Worm (Caenorhabditis elegans) whole organism, early embryonic: ENCODE data around the gene srh-178.

Experiments
- B0310.2 ChIP-seq: sonication (generic microtip); optimal IDR thresholded peaks from 2 replicates; lab custom pipeline; 2016; ENCODE audit warnings: mild to moderate bottlenecking, missing genetic modification characterization, missing compliant biosample characterization
- F13C5.2 ChIP-seq: sonication (generic microtip); optimal IDR thresholded peaks from 2 replicates; lab custom pipeline; 2017; ENCODE audit warnings: mild to moderate bottlenecking, missing genetic modification characterization, inconsistent platforms, missing compliant biosample characterization
- aly-1 ChIP-seq: sonication (generic microtip); optimal IDR thresholded peaks from 2 replicates; lab custom pipeline; 2016; ENCODE audit warnings: missing genetic modification characterization, missing compliant biosample characterization
- ama-1 ChIP-seq: fragments of 150-350 bp; optimal IDR thresholded peaks from 2 replicates; lab custom pipeline; 2014
- ceh-13 ChIP-seq: fragments of 200-800 bp; sonication (Bioruptor generic); optimal IDR thresholded peaks from 2 replicates; lab custom pipeline; 2018; ENCODE audit warnings: mild to moderate bottlenecking, missing genetic modification characterization, missing compliant biosample characterization
- ceh-36 ChIP-seq: sonication (generic microtip); optimal IDR thresholded peaks from 2 replicates; lab custom pipeline; 2016; ENCODE audit warnings: missing genetic modification characterization, inconsistent platforms, missing compliant biosample characterization
- ets-7 ChIP-seq: sonication (generic microtip); optimal IDR thresholded peaks from 2 replicates; lab custom pipeline; 2016; ENCODE audit warnings: missing genotype, missing genetic modification characterization, missing compliant biosample characterization
- flt-1 ChIP-seq: fragments of 200-800 bp; sonication (Bioruptor generic); IDR thresholded peaks from 2 replicates; pipeline ENCODE4 v1.3.6; 2022; ENCODE audit warnings: missing genetic modification characterization, missing compliant biosample characterization
- hmbx-1 ChIP-seq: sonication (generic microtip); optimal IDR thresholded peaks from 2 replicates; lab custom pipeline; 2016; ENCODE audit warnings: mild to moderate bottlenecking, missing genetic modification characterization, missing compliant biosample characterization
- hmg-4 ChIP-seq: fragments of 200-800 bp; sonication (Bioruptor generic); optimal IDR thresholded peaks from 2 replicates; lab custom pipeline; 2018; ENCODE audit warnings: mild to moderate bottlenecking, missing genetic modification characterization, missing compliant biosample characterization
- hnd-1 ChIP-seq: sonication (generic microtip); optimal IDR thresholded peaks from 2 replicates; lab custom pipeline; 2016; ENCODE audit warnings: missing genetic modification characterization, missing compliant biosample characterization
- pes-1 ChIP-seq: fragments of 200-800 bp; sonication (Bioruptor generic); IDR thresholded peaks from 2 replicates; pipeline ENCODE4 v1.3.6; 2022; ENCODE audit warnings: missing genetic modification reagents, missing genetic modification characterization, missing compliant biosample characterization
- scrt-1 ChIP-seq: fragments of 200-800 bp; sonication (Bioruptor generic); IDR thresholded peaks from 2 replicates; pipeline ENCODE4 v1.3.6; 2022; ENCODE audit warnings: missing genetic modification characterization, missing compliant biosample characterization
- sea-1 ChIP-seq: fragments of 200-800 bp; sonication (Bioruptor generic); conservative IDR thresholded peaks from 2 replicates; pipeline ENCODE4 v1.3.6; 2022; ENCODE audit warnings: missing genetic modification characterization, missing compliant biosample characterization
- tbx-11 ChIP-seq: fragments of 200-800 bp; sonication (Bioruptor generic); IDR thresholded peaks from 2 replicates; pipeline ENCODE4 v1.3.6; 2022; ENCODE audit warnings: missing genetic modification characterization, missing compliant biosample characterization
- tbx-37 ChIP-seq: fragments of 200-800 bp; sonication (Bioruptor generic); conservative IDR thresholded peaks from 2 replicates; pipeline ENCODE4 v1.3.6; 2022; ENCODE audit warnings: missing genetic modification reagents, missing genetic modification characterization, missing compliant biosample characterization
- tra-4 ChIP-seq: sonication (generic microtip); optimal IDR thresholded peaks from 2 replicates; lab custom pipeline; 2017; ENCODE audit warnings: missing genetic modification characterization, missing compliant biosample characterization

srh-178 gene

ce11 chrV:18480231-18480630, at the start of gene srh-178:
srh-178 (minus strand) TSS chrV:18480331.
- TF ChIP-seq F13C5.2 (no peak), pes-1 (no peak), aly-1 (tag; lab: Kevin White, UChicago) (no peak), tbx-11 (GFP tag; lab: Robert Waterston, UW) (no peak), hmg-4 (GFP tag; lab: Kevin White, UChicago) (no peak), ama-1 (lab: Kevin White, UChicago) (no peak), ceh-36 (no peak), tbx-37 (GFP tag; lab: Robert Waterston, UW) (no peak), ets-7 (tag; lab: Kevin White, UChicago) (no peak), hmbx-1 (tag; lab: Kevin White, UChicago) (no peak), scrt-1 (GFP tag; lab: Robert Waterston, UW) (no peak), flt-1 (GFP tag; lab: Robert Waterston, UW) (no peak)

ce11 chrV:18524460-18524859, 44.3 kb upstream of the srh-178 start, which contains the start of gene hmit-1.2:
hmit-1.2 (plus strand) TSS chrV:18524760.
- no peak for TF ChIP-seq tra-4 (tag; lab: Kevin White, UChicago)
- TF ChIP-seq hmbx-1 (tag; lab: Kevin White, UChicago): no peak
- no peak for TF ChIP-seq ceh-36
- no peak for TF ChIP-seq scrt-1 (GFP tag; lab: Robert Waterston, UW)
- TF ChIP-seq tbx-11 (GFP tag; lab: Robert Waterston, UW): no peak
- no peak for TF ChIP-seq F13C5.2
- TF ChIP-seq ets-7 (tag; lab: Kevin White, UChicago): no peak
- no peak for TF ChIP-seq hmg-4 (GFP tag; lab: Kevin White, UChicago)
- TF ChIP-seq ama-1 (lab: Kevin White, UChicago): no peak

- TF ChIP-seq scrt-1 (GFP tag; lab: Robert Waterston, UW): no peak
- TF ChIP-seq aly-1 (tag; lab: Kevin White, UChicago): no peak
- no peak for TF ChIP-seq tra-4 (tag; lab: Kevin White, UChicago)
- TF ChIP-seq flt-1 (GFP tag; lab: Robert Waterston, UW): no peak
- no peak for TF ChIP-seq hmbx-1 (tag; lab: Kevin White, UChicago)
- no peak for TF ChIP-seq ets-7 (tag; lab: Kevin White, UChicago)
Measured at ce11 chrV:18516496-18516895, 36.4 kb upstream of the srh-178 start, which contains the start of gene hmit-1.1. hmit-1.1 (plus strand) TSS chrV:18516789.

DNA sequence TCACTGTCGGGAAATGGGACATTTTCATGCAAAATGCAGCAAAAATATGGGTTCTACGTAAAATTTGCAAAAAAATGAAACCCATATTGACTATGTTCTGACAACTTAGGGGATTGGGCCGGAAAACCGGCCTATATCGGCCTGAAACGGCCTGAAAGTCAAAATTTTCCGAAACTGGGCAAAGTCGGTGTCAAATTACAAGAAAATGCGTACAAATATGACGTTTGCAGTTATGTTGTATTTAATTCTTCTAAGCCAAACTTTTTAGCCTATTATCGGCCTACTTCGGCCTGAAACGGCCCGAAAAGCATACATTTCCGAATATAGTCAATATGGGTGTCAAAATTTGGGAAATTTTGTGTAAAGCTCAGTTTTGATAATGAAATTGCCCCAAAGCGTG, 31.7 kb upstream of the srh-178 start:
- TF ChIP-seq tbx-11 (GFP tag; lab: Robert Waterston, UW) (no peak), ets-7 (tag; lab: Kevin White, UChicago) (no peak), ceh-36 (no peak), hmg-4 (GFP tag; lab: Kevin White, UChicago) (no peak)

DNA sequence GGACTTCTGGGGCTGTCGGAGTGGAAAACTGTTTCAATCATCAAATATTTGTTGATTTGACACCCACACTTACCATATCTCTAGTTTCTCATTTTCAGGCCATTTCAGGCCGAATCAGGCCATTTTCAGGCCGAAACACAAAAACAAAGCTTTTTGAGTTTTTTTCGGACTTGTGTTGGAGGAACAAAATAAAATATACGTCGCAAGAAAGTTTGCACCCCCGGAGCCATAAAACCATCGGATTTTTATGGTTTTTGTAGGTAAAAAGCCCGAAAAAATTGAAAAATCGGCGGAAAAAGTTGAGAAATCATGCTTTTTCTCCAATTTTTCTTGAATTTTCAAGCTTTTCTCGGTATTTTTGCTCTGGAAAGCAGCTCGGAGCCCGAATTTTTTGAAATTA, 28.4 kb upstream of the srh-178 start, which contains the start of gene Y51A2D.1:
Y51A2D.1 (plus strand) TSS at position 301 of the 400 bp plus-strand sequence.
- TF ChIP-seq scrt-1 (GFP tag; lab: Robert Waterston, UW): no peak
- TF ChIP-seq hmg-4 (GFP tag; lab: Kevin White, UChicago): no peak
- no peak for TF ChIP-seq ceh-36
- no peak for TF ChIP-seq tbx-11 (GFP tag; lab: Robert Waterston, UW)
- no peak for TF ChIP-seq B0310.2 (tag; lab: Kevin White, UChicago)
- TF ChIP-seq hnd-1 (tag; lab: Kevin White, UChicago): no peak
- no peak for TF ChIP-seq sea-1 (GFP tag; lab: Robert Waterston, UW)
- TF ChIP-seq ama-1 (lab: Kevin White, UChicago): no peak
- no peak for TF ChIP-seq pes-1
- TF ChIP-seq ets-7 (tag; lab: Kevin White, UChicago): no peak
- TF ChIP-seq hmbx-1 (tag; lab: Kevin White, UChicago): no peak

DNA sequence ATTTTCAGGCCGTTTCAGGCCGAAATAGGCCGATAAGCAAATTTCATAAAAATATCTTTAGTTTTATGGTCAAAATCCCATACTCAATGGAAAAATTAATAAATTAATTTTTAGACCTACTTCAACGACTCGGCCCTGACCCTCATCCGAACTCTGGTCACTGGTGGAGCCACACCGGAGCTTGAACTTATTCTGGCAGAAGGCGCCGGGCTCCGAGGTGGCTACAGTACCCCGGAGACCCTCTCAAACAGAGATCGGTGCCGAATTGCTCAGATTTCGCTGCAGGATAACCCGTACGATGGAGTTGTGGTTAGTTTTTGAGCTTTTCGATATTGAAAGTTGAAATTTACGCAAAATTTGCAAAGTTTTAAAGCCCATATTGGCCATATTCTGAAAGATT, 26.6 kb upstream of the srh-178 start:
- TF ChIP-seq hmbx-1 (tag; lab: Kevin White, UChicago) (no peak), ceh-13 (GFP tag; lab: Kevin White, UChicago) (peak; percentile 4), tbx-37 (GFP tag; lab: Robert Waterston, UW) (no peak), hnd-1 (tag; lab: Kevin White, UChicago) (no peak), F13C5.2 (no peak)

DNA sequence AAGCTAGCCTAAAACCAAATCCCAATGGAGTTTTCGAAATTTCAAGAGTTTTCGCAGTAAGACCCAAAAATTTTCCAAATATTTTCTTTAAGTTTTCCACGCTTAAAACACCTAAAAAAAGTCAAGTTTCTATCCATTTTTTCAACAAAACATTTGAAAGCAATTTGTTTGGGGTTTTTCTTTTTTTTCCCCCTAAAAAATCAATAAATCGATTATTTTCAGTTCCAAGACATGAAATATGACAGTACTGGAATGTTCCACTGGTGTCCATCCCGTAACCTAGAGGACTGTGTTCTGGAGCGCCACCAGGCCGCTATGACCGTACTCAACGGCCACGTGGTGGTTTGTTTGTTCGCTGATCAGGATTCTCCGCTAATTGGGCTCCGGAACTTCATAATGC, 24.5 kb upstream of the srh-178 start:
- no peak for TF ChIP-seq hmbx-1 (tag; lab: Kevin White, UChicago)
- no peak for TF ChIP-seq aly-1 (tag; lab: Kevin White, UChicago)
- no peak for TF ChIP-seq ceh-36
- TF ChIP-seq flt-1 (GFP tag; lab: Robert Waterston, UW): no peak
- no peak for TF ChIP-seq scrt-1 (GFP tag; lab: Robert Waterston, UW)
- TF ChIP-seq tbx-11 (GFP tag; lab: Robert Waterston, UW): no peak
- no peak for TF ChIP-seq hnd-1 (tag; lab: Kevin White, UChicago)
- no peak for TF ChIP-seq pes-1
- TF ChIP-seq sea-1 (GFP tag; lab: Robert Waterston, UW): no peak
- no peak for TF ChIP-seq ama-1 (lab: Kevin White, UChicago)
- no peak for TF ChIP-seq tra-4 (tag; lab: Kevin White, UChicago)
- TF ChIP-seq B0310.2 (tag; lab: Kevin White, UChicago): no peak

DNA sequence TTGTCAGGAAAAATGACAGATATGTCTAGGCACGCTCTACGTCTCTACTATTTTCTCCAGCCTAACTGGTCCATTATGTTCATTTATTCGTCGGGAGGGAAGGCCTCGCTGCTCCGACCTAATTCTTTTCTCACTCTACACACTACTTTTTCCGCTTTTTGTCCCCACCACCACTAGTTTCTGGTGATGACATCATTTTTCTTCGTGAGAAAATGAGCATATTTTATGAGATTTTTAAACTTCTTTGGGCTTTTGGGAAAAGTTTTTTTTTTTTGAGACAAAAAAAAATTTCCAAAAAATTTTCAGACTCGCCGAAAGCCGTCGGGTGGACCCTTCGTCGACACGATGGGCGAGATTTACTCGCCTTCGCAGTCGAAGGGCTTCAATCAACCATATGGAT, 11.8 kb upstream of the srh-178 start, which contains the start of gene slo-1:
slo-1 (plus strand) TSS at position 301 of the 400 bp plus-strand sequence.
- TF ChIP-seq ets-7 (tag; lab: Kevin White, UChicago): no peak
- TF ChIP-seq tbx-37 (GFP tag; lab: Robert Waterston, UW): no peak
- no peak for TF ChIP-seq hmbx-1 (tag; lab: Kevin White, UChicago)
- no peak for TF ChIP-seq tra-4 (tag; lab: Kevin White, UChicago)
- no peak for TF ChIP-seq flt-1 (GFP tag; lab: Robert Waterston, UW)
- no peak for TF ChIP-seq tbx-11 (GFP tag; lab: Robert Waterston, UW)
- no peak for TF ChIP-seq B0310.2 (tag; lab: Kevin White, UChicago)
- no peak for TF ChIP-seq scrt-1 (GFP tag; lab: Robert Waterston, UW)
- TF ChIP-seq ceh-13 (GFP tag; lab: Kevin White, UChicago): no peak
- no peak for TF ChIP-seq hmg-4 (GFP tag; lab: Kevin White, UChicago)
- TF ChIP-seq sea-1 (GFP tag; lab: Robert Waterston, UW): no peak
- no peak for TF ChIP-seq F13C5.2
- TF ChIP-seq hnd-1 (tag; lab: Kevin White, UChicago): no peak
- TF ChIP-seq pes-1: no peak
- no peak for TF ChIP-seq ama-1 (lab: Kevin White, UChicago)
- no peak for TF ChIP-seq ceh-36
- no peak for TF ChIP-seq aly-1 (tag; lab: Kevin White, UChicago)
